Fruit fly (Drosophila melanogaster): Measurements from ENCODE around the gene Fip1.

Fip1 gene

DNA sequence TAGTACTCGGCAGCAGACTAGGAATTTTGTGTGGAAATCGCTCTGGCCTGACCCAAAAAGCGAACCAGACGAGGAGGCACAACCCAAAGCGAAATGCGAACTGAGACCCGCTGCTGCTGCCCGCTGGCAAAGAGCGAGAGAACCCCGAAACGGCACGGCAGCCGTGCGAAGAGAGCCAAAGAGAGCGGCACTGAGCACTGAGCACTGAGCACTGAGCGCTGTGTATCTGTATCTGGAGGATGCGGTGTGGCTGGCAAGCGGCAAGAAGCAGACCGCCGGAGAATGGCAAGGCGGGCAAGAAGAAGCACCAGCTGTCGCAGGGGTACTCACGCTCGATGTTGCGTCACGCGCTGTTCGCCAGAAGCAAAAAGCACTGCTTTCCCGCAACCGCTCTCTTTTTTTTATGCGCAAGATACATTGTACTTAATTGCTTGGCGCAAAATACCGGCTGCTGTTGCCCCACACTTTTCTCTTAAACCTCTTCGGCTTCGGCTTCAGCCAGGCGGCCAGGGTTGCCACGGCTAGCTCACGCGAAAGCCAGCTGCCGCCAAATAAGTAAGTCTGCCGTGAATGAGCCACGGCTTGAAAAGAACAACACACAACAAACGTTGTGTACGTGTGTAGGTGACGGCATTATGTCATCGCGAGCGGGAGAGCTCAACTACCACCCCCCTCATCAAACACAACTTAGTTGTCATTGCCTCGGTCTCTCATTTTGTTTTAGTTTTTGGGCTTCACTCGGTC is 31.4 kb upstream of the Fip1 start (continued):
- TF ChIP-seq Eip74EF (GFP tag; optimal IDR thresholded peaks at IDR 0.05) = no peak
- TF ChIP-seq CG6689 (GFP tag; IDR thresholded peaks at IDR 0.05) = 0 out of 2 replicates have a peak, but pooled peaks have one; percentile 4
- no peak for TF ChIP-seq CG9932 (GFP tag; IDR thresholded peaks at IDR 0.05)
- TF ChIP-seq YL-1 (GFP tag; optimal IDR thresholded peaks at IDR 0.05) = peak; percentile 91
- no peak for TF ChIP-seq CG30403 (GFP tag; optimal IDR thresholded peaks at IDR 0.05)
- TF ChIP-seq Lpt (GFP tag; optimal IDR thresholded peaks at IDR 0.05) = peak; percentile 76
- TF ChIP-seq CG6175 (GFP tag; IDR thresholded peaks at IDR 0.05) = peak; percentile 97
- no peak for TF ChIP-seq Gsc (GFP tag; IDR thresholded peaks at IDR 0.05)
- TF ChIP-seq CG17328 (GFP tag; IDR thresholded peaks at IDR 0.05) = peak; percentile 50; the same call in 1 of the 2 replicates
- peak; percentile 21 for TF ChIP-seq Blimp-1 (GFP tag; optimal IDR thresholded peaks at IDR 0.05)
- TF ChIP-seq CG12236 (GFP tag; optimal IDR thresholded peaks at IDR 0.05) = no peak
- peak; percentile 68 for TF ChIP-seq CG13287 (GFP tag; IDR thresholded peaks at IDR 0.05; ENCODE audit: partially characterized antibody)
- TF ChIP-seq unc-4 (GFP tag; IDR thresholded peaks at IDR 0.05; ENCODE audit: partially characterized antibody) = no peak; the same call in 1 of the 2 replicates
- peak; percentile 2 for TF ChIP-seq eyg (GFP tag; optimal IDR thresholded peaks at IDR 0.05)
- TF ChIP-seq CG8478 (optimal IDR thresholded peaks at IDR 0.05) = no peak
- no peak for TF ChIP-seq maf-S (GFP tag; optimal IDR thresholded peaks at IDR 0.05)
- TF ChIP-seq CG11696 (GFP tag; IDR thresholded peaks at IDR 0.05) = 0 out of 2 replicates have a peak, but pooled peaks have one; percentile 46
- TF ChIP-seq ken (GFP tag; IDR thresholded peaks at IDR 0.05) = peak; percentile 19; the same call in 1 of the 3 replicates
- peak; percentile 61 for TF ChIP-seq Hand (GFP tag; optimal IDR thresholded peaks at IDR 0.05)
- no peak for TF ChIP-seq NK7.1 (GFP tag; optimal IDR thresholded peaks at IDR 0.05)
- TF ChIP-seq CG14050 (GFP tag; IDR thresholded peaks at IDR 0.05) = no peak
- TF ChIP-seq ftz-f1 (GFP tag; optimal IDR thresholded peaks at IDR 0.05) = peak; percentile 32
- TF ChIP-seq CG2199 (GFP tag; IDR thresholded peaks at IDR 0.05) = 0 out of 3 replicates have a peak, but pooled peaks have one; percentile 16
- peak; percentile 37 for TF ChIP-seq Dad (GFP tag; optimal IDR thresholded peaks at IDR 0.05)
- TF ChIP-seq CG13296 (GFP tag; optimal IDR thresholded peaks at IDR 0.05) = peak; percentile 0
- peak; percentile 93 for TF ChIP-seq HLHmδ (GFP tag; optimal IDR thresholded peaks at IDR 0.05)
- TF ChIP-seq chif (GFP tag; optimal IDR thresholded peaks at IDR 0.05) = no peak
- 0 out of 2 replicates have a peak, but pooled peaks have one; percentile 28 for TF ChIP-seq cas (GFP tag; IDR thresholded peaks at IDR 0.05)
- TF ChIP-seq Med (GFP tag) = peak; percentile 87
- peak; percentile 13 for TF ChIP-seq CG4282 (GFP tag; optimal IDR thresholded peaks at IDR 0.05)
- 0 out of 2 replicates have a peak, but pooled peaks have one; percentile 28 for TF ChIP-seq NFAT (GFP tag; IDR thresholded peaks at IDR 0.05)
- TF ChIP-seq zfh1 (GFP tag; IDR thresholded peaks at IDR 0.05) = 0 out of 3 replicates have a peak, but pooled peaks have one; percentile 15
- TF ChIP-seq Fer3 (tag; optimal IDR thresholded peaks at IDR 0.05) = no peak
- TF ChIP-seq CG6791 (GFP tag; IDR thresholded peaks at IDR 0.05; ENCODE audit: partially characterized antibody) = peak; percentile 36; the same call in 1 of the 3 replicates
- peak; percentile 98 for TF ChIP-seq CG3163 (GFP tag; optimal IDR thresholded peaks at IDR 0.05)
- TF ChIP-seq dysf (GFP tag; IDR thresholded peaks at IDR 0.05) = no peak; the same call in 2 of the 3 replicates
- TF ChIP-seq Hr51 (GFP tag; optimal IDR thresholded peaks at IDR 0.05) = peak in 1 of 2 experiments; percentile 10
- TF ChIP-seq Jarid2 (GFP tag; optimal IDR thresholded peaks at IDR 0.05) = peak; percentile 61
- TF ChIP-seq sens (GFP tag) = peak; percentile 74
- TF ChIP-seq CG7963 (GFP tag; IDR thresholded peaks at IDR 0.05; ENCODE audit: partially characterized antibody) = peak; percentile 46; the same call in 1 of the 3 replicates
- TF ChIP-seq sd (tag; optimal IDR thresholded peaks at IDR 0.05) = peak; percentile 52
- TF ChIP-seq HmgD (GFP tag; optimal IDR thresholded peaks at IDR 0.05) = peak; percentile 74
- TF ChIP-seq run (tag; optimal IDR thresholded peaks at IDR 0.05) = no peak
- peak; percentile 98 to 99 for TF ChIP-seq Trl (optimal IDR thresholded peaks at IDR 0.05)
- TF ChIP-seq Trl (GFP tag; optimal IDR thresholded peaks at IDR 0.05) = peak; percentile 74
- peak; percentile 51 for TF ChIP-seq Max (GFP tag; optimal IDR thresholded peaks at IDR 0.05)
- TF ChIP-seq Spps (tag; optimal IDR thresholded peaks at IDR 0.05) = no peak
- peak; percentile 93 for TF ChIP-seq yki (optimal IDR thresholded peaks at IDR 0.05)
- peak; percentile 34 for TF ChIP-seq Lhr (GFP tag; optimal IDR thresholded peaks at IDR 0.05)
